Worm (Caenorhabditis elegans) whole organism, mixed stage, embryonic: Measurements from ENCODE around the gene arv-1.

Experiments
- bed-3 ChIP-seq: fragments of 200-800 bp; sonication (Bioruptor generic); optimal IDR thresholded peaks from 3 replicates; lab custom pipeline; 2018; ENCODE audit warnings: mild to moderate bottlenecking, missing genetic modification characterization, moderate library complexity, missing compliant biosample characterization
- blmp-1 ChIP-seq: fragments of 150-350 bp; optimal IDR thresholded peaks from 2 replicates; lab custom pipeline; 2014; ENCODE audit warnings: missing biosample characterization, missing genetic modification characterization
- ceh-39 ChIP-seq: fragments of 150-350 bp; optimal IDR thresholded peaks from 2 replicates; lab custom pipeline; 2014; ENCODE audit warnings: missing biosample characterization, missing genetic modification characterization
- ceh-43 ChIP-seq: fragments of 200-800 bp; sonication (Bioruptor generic); optimal IDR thresholded peaks from 2 replicates; lab custom pipeline; 2018; ENCODE audit warnings: mild to moderate bottlenecking, missing genetic modification characterization, moderate library complexity, missing compliant biosample characterization
- ceh-83 ChIP-seq: fragments of 200-800 bp; sonication (Bioruptor generic); optimal IDR thresholded peaks from 2 replicates; lab custom pipeline; 2018; ENCODE audit warnings: mild to moderate bottlenecking, missing genetic modification characterization, missing compliant biosample characterization
- ces-1 ChIP-seq: fragments of 150-350 bp; optimal IDR thresholded peaks from 2 replicates; lab custom pipeline; 2014; ENCODE audit warnings: missing biosample characterization, missing genetic modification reagents, missing genetic modification characterization
- cnd-1 ChIP-seq: fragments of 200-800 bp; sonication (Bioruptor generic); optimal IDR thresholded peaks from 2 replicates; lab custom pipeline; 2018; ENCODE audit warnings: mild to moderate bottlenecking, missing genetic modification characterization, missing compliant biosample characterization
- drap-1 ChIP-seq: fragments of 200-800 bp; sonication (Bioruptor generic); optimal IDR thresholded peaks from 3 replicates; lab custom pipeline; 2018; ENCODE audit warnings: mild to moderate bottlenecking, missing genetic modification characterization, missing compliant biosample characterization
- elt-1 ChIP-seq: sonication (generic microtip); optimal IDR thresholded peaks from 2 replicates; lab custom pipeline; 2017; ENCODE audit warnings: missing genetic modification characterization, mild to moderate bottlenecking, missing compliant biosample characterization, antibody characterized with exemption, moderate library complexity, borderline replicate concordance; ENCODE audit not compliant: insufficient read depth
- elt-3 ChIP-seq: fragments of 150-350 bp; optimal IDR thresholded peaks from 2 replicates; lab custom pipeline; 2014; ENCODE audit warnings: missing biosample characterization, missing genetic modification characterization
- flh-1 ChIP-seq: fragments of 200-800 bp; sonication (Bioruptor generic); optimal IDR thresholded peaks from 2 replicates; lab custom pipeline; 2018; ENCODE audit warnings: mild to moderate bottlenecking, missing genetic modification characterization, moderate library complexity, missing compliant biosample characterization
- ham-2 ChIP-seq: fragments of 200-800 bp; sonication (Bioruptor generic); optimal IDR thresholded peaks from 2 replicates; lab custom pipeline; 2018; ENCODE audit warnings: mild to moderate bottlenecking, missing genetic modification characterization, missing compliant biosample characterization
- hlh-1 ChIP-seq: fragments of 150-350 bp; optimal IDR thresholded peaks from 2 replicates; lab custom pipeline; 2014; ENCODE audit warnings: missing biosample characterization, missing genetic modification reagents, missing genetic modification characterization
- lin-13 ChIP-seq: fragments of 150-350 bp; optimal IDR thresholded peaks from 2 replicates; lab custom pipeline; 2014; ENCODE audit warnings: missing biosample characterization, missing genetic modification characterization
- lin-32 ChIP-seq: fragments of 200-800 bp; sonication (Bioruptor generic); optimal IDR thresholded peaks from 2 replicates; lab custom pipeline; 2018; ENCODE audit warnings: mild to moderate bottlenecking, missing genetic modification characterization, missing compliant biosample characterization
- lsy-2 ChIP-seq: fragments of 150-350 bp; optimal IDR thresholded peaks from 2 replicates; lab custom pipeline; 2014; ENCODE audit warnings: missing biosample characterization, missing genetic modification characterization
- mab-5 ChIP-seq: fragments of 150-350 bp; optimal IDR thresholded peaks from 2 replicates; lab custom pipeline; 2014; ENCODE audit warnings: missing biosample characterization, missing genetic modification characterization
- mep-1 ChIP-seq: fragments of 150-350 bp; optimal IDR thresholded peaks from 2 replicates; lab custom pipeline; 2017; ENCODE audit warnings: missing biosample characterization, missing genetic modification reagents, missing genetic modification characterization, inconsistent platforms
- nhr-12 ChIP-seq: fragments of 150-350 bp; optimal IDR thresholded peaks from 2 replicates; lab custom pipeline; 2014; ENCODE audit warnings: missing biosample characterization, missing genetic modification characterization
- nhr-2 ChIP-seq: fragments of 150-350 bp; optimal IDR thresholded peaks from 2 replicates; lab custom pipeline; 2014; ENCODE audit warnings: missing biosample characterization, missing genetic modification characterization
- nhr-237 ChIP-seq: fragments of 150-350 bp; optimal IDR thresholded peaks from 2 replicates; lab custom pipeline; 2014; ENCODE audit warnings: missing biosample characterization, missing genetic modification characterization
- nhr-28 ChIP-seq: fragments of 150-350 bp; optimal IDR thresholded peaks from 2 replicates; lab custom pipeline; 2014; ENCODE audit warnings: missing biosample characterization, missing genetic modification characterization
- pha-4 ChIP-seq: fragments of 150-350 bp; optimal IDR thresholded peaks from 2 replicates; lab custom pipeline; 2018; ENCODE audit warnings: missing biosample characterization, missing genetic modification reagents, missing genetic modification characterization
- sem-2 ChIP-seq: fragments of 200-800 bp; sonication (Bioruptor generic); optimal IDR thresholded peaks from 2 replicates; lab custom pipeline; 2018; ENCODE audit warnings: mild to moderate bottlenecking, missing genetic modification characterization, missing compliant biosample characterization
- snpc-4 ChIP-seq: fragments of 150-350 bp; optimal IDR thresholded peaks from 2 replicates; lab custom pipeline; 2014; ENCODE audit warnings: missing biosample characterization, missing genetic modification characterization
- sptf-1 ChIP-seq: sonication (generic microtip); optimal IDR thresholded peaks from 2 replicates; lab custom pipeline; 2017; ENCODE audit warnings: mild to moderate bottlenecking, missing genetic modification characterization, moderate library complexity, missing compliant biosample characterization
- unc-120 ChIP-seq: sonication (generic microtip); optimal IDR thresholded peaks from 2 replicates; lab custom pipeline; 2017; ENCODE audit warnings: missing genetic modification characterization, missing compliant biosample characterization; ENCODE audit not compliant: poor library complexity, severe bottlenecking
- unc-39 ChIP-seq: fragments of 150-350 bp; optimal IDR thresholded peaks from 2 replicates; lab custom pipeline; 2014; ENCODE audit warnings: missing biosample characterization, missing genetic modification characterization
- unc-62 ChIP-seq: fragments of 150-350 bp; optimal IDR thresholded peaks from 2 replicates; lab custom pipeline; 2014; ENCODE audit warnings: missing biosample characterization, missing genetic modification reagents, missing genetic modification characterization
- zip-8 ChIP-seq: fragments of 150-350 bp; optimal IDR thresholded peaks from 2 replicates; lab custom pipeline; 2014; ENCODE audit warnings: missing biosample characterization, missing genetic modification characterization
- ztf-11 ChIP-seq: fragments of 150-350 bp; optimal IDR thresholded peaks from 2 replicates; lab custom pipeline; 2014; ENCODE audit warnings: missing biosample characterization, missing genetic modification characterization

Gene arv-1

DNA sequence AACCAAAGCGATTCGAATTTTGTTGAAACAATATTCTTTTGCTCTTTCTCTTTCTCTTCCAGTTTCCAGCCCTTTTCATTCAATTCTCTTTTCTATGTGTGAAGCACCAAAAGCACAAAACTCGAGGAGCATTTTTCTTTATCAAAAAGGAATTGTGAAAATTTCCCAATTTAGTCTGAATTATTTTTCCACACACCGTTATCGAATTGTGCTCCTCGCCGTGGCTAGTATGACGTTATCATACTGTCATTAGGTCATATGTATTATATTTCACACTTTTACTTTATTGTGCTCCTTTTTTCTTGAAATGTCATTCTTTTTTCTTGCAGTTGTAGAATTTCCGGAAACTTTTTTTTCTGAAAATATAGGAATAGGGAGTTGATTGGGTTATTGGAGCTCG lies 21.0 kb upstream of the arv-1 start:
- TF ChIP-seq drap-1 (GFP tag; lab: Kevin White, UChicago) (no peak), ceh-83 (GFP tag; lab: Kevin White, UChicago) (no peak), nhr-237 (tag; lab: Kevin White, UChicago) (no peak), cnd-1 (tag; lab: Kevin White, UChicago) (no peak), ceh-39 (tag; lab: Kevin White, UChicago) (no peak), lsy-2 (tag; lab: Kevin White, UChicago) (no peak), elt-3 (no peak), ztf-11 (no peak)

DNA sequence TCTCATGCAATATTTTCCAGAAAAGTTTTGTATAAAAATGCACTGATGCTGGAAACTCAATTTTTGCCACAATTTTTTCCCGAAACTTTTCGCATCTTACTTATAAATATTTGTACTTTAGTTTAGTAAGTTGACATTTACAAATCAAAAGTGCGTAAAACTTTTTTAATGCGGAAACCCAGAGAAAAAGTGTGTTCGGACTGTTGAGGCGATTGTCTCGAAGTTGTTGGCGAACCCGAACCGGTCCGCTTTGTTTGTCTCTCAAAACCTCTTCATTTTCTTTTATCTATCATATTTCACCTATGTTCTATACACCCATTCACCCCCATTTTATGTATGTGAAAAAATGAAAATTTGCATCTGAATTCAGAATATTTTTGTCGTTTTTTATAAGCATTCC lies 20.0 kb upstream of the arv-1 start:
- TF ChIP-seq nhr-28 (tag; lab: Kevin White, UChicago) (no peak), unc-62 (no peak), nhr-12 (tag; lab: Kevin White, UChicago) (no peak), elt-3 (no peak), unc-39 (tag; lab: Kevin White, UChicago) (no peak), mab-5 (no peak), flh-1 (no peak), lin-32 (GFP tag; lab: Kevin White, UChicago) (no peak), ztf-11 (no peak), nhr-237 (tag; lab: Kevin White, UChicago) (no peak), sptf-1 (tag; lab: Kevin White, UChicago) (no peak), zip-8 (no peak), nhr-2 (tag; lab: Kevin White, UChicago) (no peak), ceh-43 (GFP tag; lab: Kevin White, UChicago) (no peak), mep-1 (tag; lab: Kevin White, UChicago) (no peak), ces-1 (GFP tag; lab: Kevin White, UChicago) (no peak), sem-2 (GFP tag; lab: Kevin White, UChicago) (no peak), unc-120 (tag; lab: Kevin White, UChicago) (no peak)
- TF ChIP-seq, all 35 proteins: peak for 0

DNA sequence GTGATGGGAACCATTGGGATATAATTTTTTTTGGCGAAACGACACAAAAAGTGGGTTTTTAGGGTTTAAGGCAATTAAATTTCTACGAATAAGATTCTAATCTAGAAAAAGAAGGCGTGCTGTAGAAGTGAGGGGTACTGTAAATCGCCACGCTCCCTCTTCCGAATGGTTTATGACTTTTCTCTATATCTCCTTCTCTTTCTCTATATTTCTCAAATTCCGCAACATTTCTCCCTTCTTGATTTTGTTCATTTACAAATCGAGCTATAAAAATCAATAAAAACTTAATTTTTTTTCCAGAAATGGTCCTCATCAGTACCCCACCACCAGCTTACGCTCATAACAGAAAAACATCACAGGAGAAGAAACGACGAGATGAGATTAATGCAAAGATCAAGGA lies 17.5 kb upstream of the arv-1 start, which contains the start of gene ref-1:
Gene ref-1, plus strand, starts transcription at position 301 of the 400 bp plus-strand sequence.
- TF ChIP-seq drap-1 (GFP tag; lab: Kevin White, UChicago) (no peak), elt-1 (tag; lab: Kevin White, UChicago) (no peak), sem-2 (GFP tag; lab: Kevin White, UChicago) (no peak), zip-8 (no peak), hlh-1 (no peak), mab-5 (no peak)
- TF ChIP-seq, all 35 proteins: peak for 0

DNA sequence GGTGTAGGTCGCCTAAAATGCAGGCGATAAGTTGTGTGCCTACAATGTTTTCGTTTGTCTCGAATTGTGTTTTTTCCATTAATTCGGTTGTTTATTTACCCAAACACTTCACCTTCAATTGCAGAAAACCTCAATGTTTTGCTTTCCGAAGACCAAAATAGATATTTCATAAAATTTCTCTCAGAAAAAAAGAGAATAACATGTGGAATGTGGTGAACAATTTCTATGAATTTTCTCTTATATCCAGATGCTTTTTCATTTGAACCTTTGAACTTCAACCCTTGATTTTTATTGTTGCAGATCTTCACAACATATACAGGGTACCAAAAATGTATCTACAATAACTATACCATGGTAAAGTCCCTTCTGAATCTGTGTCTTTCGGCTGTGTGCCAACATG lies 5.8 kb upstream of the arv-1 start, which contains the start of gene T01E8.1:
Gene T01E8.1, plus strand, starts transcription at position 301 of the 400 bp plus-strand sequence.
- TF ChIP-seq ceh-39 (tag; lab: Kevin White, UChicago) (no peak), snpc-4 (tag; lab: Kevin White, UChicago) (no peak), cnd-1 (tag; lab: Kevin White, UChicago) (no peak), bed-3 (GFP tag; lab: Kevin White, UChicago) (no peak), sem-2 (GFP tag; lab: Kevin White, UChicago) (no peak), ces-1 (GFP tag; lab: Kevin White, UChicago) (no peak), drap-1 (GFP tag; lab: Kevin White, UChicago) (no peak), ceh-43 (GFP tag; lab: Kevin White, UChicago) (no peak), lsy-2 (tag; lab: Kevin White, UChicago) (no peak)

DNA sequence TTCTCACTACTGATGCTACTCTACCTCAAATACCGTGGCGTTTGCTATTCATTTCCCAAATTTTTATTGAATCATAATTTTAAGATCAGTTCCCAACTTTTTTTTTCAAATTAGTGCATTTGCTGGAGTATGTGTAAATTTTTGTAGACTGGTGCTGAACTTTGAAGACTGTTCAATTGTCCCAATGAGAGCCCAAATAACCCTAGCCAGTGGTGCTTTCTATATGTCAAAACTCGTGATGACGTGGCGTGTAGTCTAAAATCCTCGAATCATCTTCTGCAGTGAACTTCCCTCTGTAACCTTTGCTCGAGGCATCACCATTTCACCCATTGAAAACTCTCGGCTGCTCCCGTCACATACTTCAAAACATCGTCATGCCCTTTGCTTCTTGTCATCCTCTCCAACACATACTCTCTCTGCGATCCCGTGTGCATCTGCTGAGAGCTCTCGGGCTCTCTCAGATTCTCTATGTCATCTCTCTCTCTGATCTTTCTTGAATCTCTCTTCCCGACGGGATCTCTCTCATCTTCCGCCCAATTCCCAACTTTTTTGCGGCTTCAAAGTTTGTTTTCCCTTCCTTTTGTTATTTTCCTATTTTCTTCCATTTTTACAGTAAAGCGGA lies 3.9 kb upstream of the arv-1 start:
- TF ChIP-seq mep-1 (tag; lab: Kevin White, UChicago): no peak
- peak; percentile 53 for TF ChIP-seq hlh-1
- TF ChIP-seq pha-4 (tag; lab: Kevin White, UChicago): peak; percentile 32

DNA sequence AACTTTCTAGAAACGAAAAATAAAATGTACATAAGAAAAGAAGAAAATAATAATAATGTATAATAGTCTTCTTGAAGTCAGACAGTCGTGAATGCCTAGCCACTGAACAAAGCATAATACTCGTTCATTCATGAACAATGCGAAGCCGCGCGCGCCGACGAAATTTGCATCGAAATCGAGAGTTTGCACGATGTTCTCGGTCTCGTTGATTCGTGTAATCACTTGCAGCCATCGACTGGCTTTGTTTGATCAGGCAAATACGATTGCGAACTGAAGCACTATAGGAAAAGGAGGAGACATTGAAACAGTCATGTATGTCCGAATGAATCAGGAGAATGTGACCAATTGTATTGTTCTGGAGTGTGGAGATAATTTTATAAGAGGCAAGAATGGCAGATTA lies 3.1 kb upstream of the arv-1 start:
- TF ChIP-seq blmp-1 (tag; lab: Kevin White, UChicago) (peak; percentile 13), nhr-237 (tag; lab: Kevin White, UChicago) (peak; percentile 34), pha-4 (tag; lab: Kevin White, UChicago) (peak; percentile 68), lin-13 (no peak), ham-2 (GFP tag; lab: Kevin White, UChicago) (peak; percentile 67), lsy-2 (tag; lab: Kevin White, UChicago) (no peak)
